Worm (Caenorhabditis elegans): ENCODE measurements around the gene W04D12.1.

DNA sequence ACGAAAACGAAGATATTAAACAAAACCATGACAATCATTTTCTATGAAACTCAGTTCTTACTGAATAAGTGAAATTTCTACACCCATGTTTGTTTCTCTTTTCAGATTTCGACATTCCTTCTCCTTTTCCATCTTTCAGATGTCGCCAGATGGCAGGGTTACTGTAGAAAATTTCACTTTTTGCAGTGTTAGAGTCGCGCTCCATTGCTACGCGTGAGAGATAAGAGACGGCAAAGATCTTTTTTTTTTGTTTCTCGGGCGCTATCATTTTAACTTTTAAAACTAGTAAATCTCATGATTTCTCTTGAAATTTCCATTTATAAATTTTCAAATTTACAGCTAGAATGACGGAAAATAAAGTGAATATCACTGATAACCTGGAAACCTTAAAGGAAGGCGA, 41.5 kb downstream of the W04D12.1 start, which contains the start of the genes mig-21 and F01F1.2:
- no peak for TF ChIP-seq C38D4.7 (GFP tag; optimal IDR thresholded peaks at IDR 0.05)
- no peak for TF ChIP-seq rnt-1 (tag; optimal IDR thresholded peaks at IDR 0.05)
- no peak for TF ChIP-seq ceh-48 (tag; optimal IDR thresholded peaks at IDR 0.05)

Measured in whole organism, late embryonic.